Worm (Caenorhabditis elegans) whole organism, early embryonic: Measurements from ENCODE around the gene F15E6.10.

ENCODE experiments used
- B0310.2 ChIP-seq: sonication (generic microtip); optimal IDR thresholded peaks from 2 replicates; lab custom pipeline; 2016; ENCODE audit warnings: mild to moderate bottlenecking, missing genetic modification characterization, missing compliant biosample characterization
- ama-1 ChIP-seq: fragments of 150-350 bp; optimal IDR thresholded peaks from 2 replicates; lab custom pipeline; 2014
- ceh-13 ChIP-seq: fragments of 200-800 bp; sonication (Bioruptor generic); optimal IDR thresholded peaks from 2 replicates; lab custom pipeline; 2018; ENCODE audit warnings: mild to moderate bottlenecking, missing genetic modification characterization, missing compliant biosample characterization
- ceh-36 ChIP-seq: sonication (generic microtip); optimal IDR thresholded peaks from 2 replicates; lab custom pipeline; 2016; ENCODE audit warnings: missing genetic modification characterization, inconsistent platforms, missing compliant biosample characterization
- flt-1 ChIP-seq: fragments of 200-800 bp; sonication (Bioruptor generic); IDR thresholded peaks from 2 replicates; pipeline ENCODE4 v1.3.6; 2022; ENCODE audit warnings: missing genetic modification characterization, missing compliant biosample characterization
- pes-1 ChIP-seq: fragments of 200-800 bp; sonication (Bioruptor generic); IDR thresholded peaks from 2 replicates; pipeline ENCODE4 v1.3.6; 2022; ENCODE audit warnings: missing genetic modification reagents, missing genetic modification characterization, missing compliant biosample characterization
- scrt-1 ChIP-seq: fragments of 200-800 bp; sonication (Bioruptor generic); IDR thresholded peaks from 2 replicates; pipeline ENCODE4 v1.3.6; 2022; ENCODE audit warnings: missing genetic modification characterization, missing compliant biosample characterization
- sea-1 ChIP-seq: fragments of 200-800 bp; sonication (Bioruptor generic); conservative IDR thresholded peaks from 2 replicates; pipeline ENCODE4 v1.3.6; 2022; ENCODE audit warnings: missing genetic modification characterization, missing compliant biosample characterization
- tbx-11 ChIP-seq: fragments of 200-800 bp; sonication (Bioruptor generic); IDR thresholded peaks from 2 replicates; pipeline ENCODE4 v1.3.6; 2022; ENCODE audit warnings: missing genetic modification characterization, missing compliant biosample characterization
- tbx-37 ChIP-seq: fragments of 200-800 bp; sonication (Bioruptor generic); conservative IDR thresholded peaks from 2 replicates; pipeline ENCODE4 v1.3.6; 2022; ENCODE audit warnings: missing genetic modification reagents, missing genetic modification characterization, missing compliant biosample characterization
- tra-4 ChIP-seq: sonication (generic microtip); optimal IDR thresholded peaks from 2 replicates; lab custom pipeline; 2017; ENCODE audit warnings: missing genetic modification characterization, missing compliant biosample characterization

ce11 chrIV:4317638-4318037 is 25.0 kb downstream of the F15E6.10 start:
- TF ChIP-seq ama-1 (lab: Kevin White, UChicago) (no peak), tbx-11 (no peak), sea-1 (no peak), tbx-37 (GFP tag; lab: Robert Waterston, UW) (no peak), scrt-1 (GFP tag; lab: Robert Waterston, UW) (no peak), tra-4 (tag; lab: Kevin White, UChicago) (no peak), ceh-13 (GFP tag; lab: Kevin White, UChicago) (no peak), ceh-36 (no peak), B0310.2 (tag; lab: Kevin White, UChicago) (no peak), flt-1 (GFP tag; lab: Robert Waterston, UW) (no peak), pes-1 (no peak)
